Worm (Caenorhabditis elegans): ENCODE results near the gene ceh-19.

DNA sequence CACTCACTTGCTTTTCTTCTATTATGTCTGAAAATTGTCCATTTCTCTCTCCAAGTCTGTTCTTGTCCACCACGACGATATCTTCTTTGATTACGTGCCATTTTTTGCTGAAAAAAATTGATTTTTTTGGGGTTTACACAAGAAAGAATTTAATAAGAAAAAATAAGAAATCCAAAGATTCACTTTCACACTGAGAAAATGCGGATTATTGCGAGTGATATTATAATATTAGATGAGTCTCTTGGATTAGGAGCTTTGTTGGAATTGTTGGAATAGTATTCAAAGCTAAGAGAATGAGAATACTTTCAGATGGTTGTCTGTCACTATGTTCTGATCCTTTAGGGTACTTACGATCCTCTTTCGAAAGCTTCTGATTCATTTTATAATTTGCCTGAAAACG, 16.9 kb downstream of the ceh-19 start, which contains the start of gene F20D12.7:
- TF ChIP-seq atf-7 (tag; optimal IDR thresholded peaks at IDR 0.05), result no peak
- TF ChIP-seq lin-54 (GFP tag; optimal IDR thresholded peaks at IDR 0.05), result no peak
- TF ChIP-seq attf-5 (GFP tag; optimal IDR thresholded peaks at IDR 0.05), result no peak
- TF ChIP-seq nhr-80 (tag; optimal IDR thresholded peaks at IDR 0.05), result no peak
- no peak for TF ChIP-seq T26A5.8 (tag; optimal IDR thresholded peaks at IDR 0.05)
- TF ChIP-seq pbrm-1 (GFP tag; IDR thresholded peaks at IDR 0.05), result no peak
- no peak for TF ChIP-seq dpl-1 (GFP tag; optimal IDR thresholded peaks at IDR 0.05)
- no peak for TF ChIP-seq snpc-4 (GFP tag; optimal IDR thresholded peaks at IDR 0.05)
- TF ChIP-seq snpc-4 (tag; optimal IDR thresholded peaks at IDR 0.05), result no peak
- no peak for TF ChIP-seq K11D2.4 (GFP tag; IDR thresholded peaks at IDR 0.05)
- TF ChIP-seq ceh-58 (GFP tag; IDR thresholded peaks at IDR 0.05), result no peak
- no peak for TF ChIP-seq madf-8 (GFP tag; conservative IDR thresholded peaks at IDR 0.05)
- no peak for TF ChIP-seq Y67H2A.10 (GFP tag; conservative IDR thresholded peaks at IDR 0.05)

Data from whole organism, young adult.